Fruit fly (Drosophila melanogaster) whole organism, embryonic: ENCODE results near the gene Ilp1.

Experiments used
- CG11504 ChIP-seq: fragments of 200-800 bp; sonication (Bioruptor generic); optimal IDR thresholded peaks from 3 replicates; lab custom pipeline; 2019; ENCODE audit warnings: missing biosample characterization, mild to moderate bottlenecking, missing genetic modification characterization, moderate library complexity
- CG1602 ChIP-seq: fragments of 200-800 bp; sonication (Bioruptor generic); optimal IDR thresholded peaks from 3 replicates; lab custom pipeline; 2016; ENCODE audit warnings: missing biosample characterization, missing genetic modification characterization
- CG17361 ChIP-seq: fragments of 200-800 bp; sonication (Bioruptor generic); IDR thresholded peaks from 3 replicates; pipeline ENCODE4 v1.3.6; 2022; ENCODE audit warnings: missing biosample characterization, missing genetic modification characterization
- CG18262 ChIP-seq: fragments of 200-800 bp; optimal IDR thresholded peaks from 3 replicates; lab custom pipeline; 2019; ENCODE audit warnings: missing biosample characterization, mild to moderate bottlenecking, missing genetic modification characterization, moderate library complexity
- CG2129 ChIP-seq: fragments of 200-800 bp; sonication (Bioruptor generic); IDR thresholded peaks from 2 replicates; pipeline ENCODE4 v1.3.6; 2022; ENCODE audit warnings: missing biosample characterization, missing genetic modification characterization; ENCODE audit not compliant: partially characterized antibody
- CG2199 ChIP-seq: fragments of 200-800 bp; sonication (Bioruptor generic); IDR thresholded peaks from 3 replicates; pipeline ENCODE4 v1.3.6; 2022; ENCODE audit warnings: missing biosample characterization, missing genetic modification characterization
- CG2678 ChIP-seq: fragments of 200-800 bp; sonication (Bioruptor generic); optimal IDR thresholded peaks from 3 replicates; lab custom pipeline; 2019; ENCODE audit warnings: missing biosample characterization, mild to moderate bottlenecking, missing genetic modification characterization, moderate library complexity
- CG4404 ChIP-seq: fragments of 200-800 bp; sonication (Bioruptor generic); IDR thresholded peaks from 2 replicates; pipeline ENCODE4 v1.3.6; 2022; ENCODE audit warnings: missing biosample characterization, missing genetic modification characterization
- CG7839 ChIP-seq: fragments of 200-800 bp; sonication (Bioruptor generic); optimal IDR thresholded peaks from 3 replicates; lab custom pipeline; 2018; ENCODE audit warnings: missing biosample characterization, mild to moderate bottlenecking, missing genetic modification characterization, moderate library complexity
- CG8290 ChIP-seq, 3 experiments: fragments of 200-800 bp; sonication (Bioruptor generic); optimal IDR thresholded peaks; 2 replicates each; lab custom pipeline; 2016 to 2019; ENCODE audit warnings: missing biosample characterization in 3 of 3, missing genetic modification characterization in 3 of 3, mild to moderate bottlenecking in 2 of 3, moderate library complexity in 1 of 3
- CG8765 ChIP-seq: fragments of 200-800 bp; sonication (Bioruptor generic); IDR thresholded peaks from 2 replicates; pipeline ENCODE4 v1.3.6; 2022; ENCODE audit warnings: missing biosample characterization, missing genetic modification characterization
- CG9932 ChIP-seq: fragments of 200-800 bp; sonication (Bioruptor generic); IDR thresholded peaks from 2 replicates; pipeline ENCODE4 v1.3.6; 2022; ENCODE audit warnings: missing biosample characterization, missing genetic modification characterization
- Drgx ChIP-seq: fragments of 200-800 bp; sonication (Bioruptor generic); IDR thresholded peaks from 2 replicates; pipeline ENCODE4 v1.3.6; 2022; ENCODE audit warnings: missing biosample characterization, missing genetic modification characterization
- Fer1 ChIP-seq: fragments of 200-800 bp; sonication (Bioruptor generic); optimal IDR thresholded peaks from 2 replicates; lab custom pipeline; 2017; ENCODE audit warnings: missing biosample characterization, mild to moderate bottlenecking, missing genetic modification characterization
- H15 ChIP-seq: fragments of 200-800 bp; sonication (Bioruptor generic); IDR thresholded peaks from 3 replicates; pipeline ENCODE4 v1.3.6; 2022; ENCODE audit warnings: missing biosample characterization, missing genetic modification characterization
- HLH4C ChIP-seq: fragments of 200-800 bp; sonication (Bioruptor generic); IDR thresholded peaks from 3 replicates; pipeline ENCODE4 v1.3.6; 2022; ENCODE audit warnings: missing biosample characterization, missing genetic modification characterization; ENCODE audit not compliant: partially characterized antibody
- Hr51 ChIP-seq, 2 experiments: fragments of 200-800 bp; sonication (Bioruptor generic); optimal IDR thresholded peaks; 2 replicates in 1 of 2; 3 replicates in 1 of 2; lab custom pipeline; 2016 to 2018; ENCODE audit warnings: missing biosample characterization in 2 of 2, missing genetic modification characterization in 2 of 2, mild to moderate bottlenecking in 1 of 2, moderate library complexity in 1 of 2
- Med ChIP-seq: fragments of 200-800 bp; sonication (Bioruptor generic); peaks from one replicate; lab custom pipeline; 2016; ENCODE audit warnings: missing biosample characterization, missing genetic modification characterization, mild to moderate bottlenecking, inconsistent platforms, moderate library complexity
- Pdp1 ChIP-seq, 2 experiments: fragments of 200-800 bp; sonication (Bioruptor generic); optimal IDR thresholded peaks; 3 replicates each; lab custom pipeline; 2016; ENCODE audit warnings: missing biosample characterization in 2 of 2, missing genetic modification characterization in 2 of 2, mild to moderate bottlenecking in 1 of 2, moderate library complexity in 1 of 2
- Ravus ChIP-seq: fragments of 200-800 bp; sonication (Bioruptor generic); IDR thresholded peaks from 2 replicates; pipeline ENCODE4 v1.3.6; 2022; ENCODE audit warnings: missing biosample characterization, missing genetic modification characterization
- Sox102F ChIP-seq: fragments of 200-800 bp; sonication (Bioruptor generic); optimal IDR thresholded peaks from 2 replicates; lab custom pipeline; 2018; ENCODE audit warnings: missing biosample characterization, mild to moderate bottlenecking, missing genetic modification characterization, moderate library complexity
- crol ChIP-seq: fragments of 200-800 bp; sonication (Bioruptor generic); IDR thresholded peaks from 2 replicates; pipeline ENCODE4 v1.3.6; 2022; ENCODE audit warnings: missing biosample characterization, missing genetic modification characterization
- cwo ChIP-seq: fragments of 200-800 bp; sonication (Bioruptor generic); optimal IDR thresholded peaks from 3 replicates; lab custom pipeline; 2017; ENCODE audit warnings: missing biosample characterization, missing genetic modification characterization, mild to moderate bottlenecking, moderate library complexity, missing genetic modification reagents
- dmrt99B ChIP-seq: fragments of 200-800 bp; sonication (Bioruptor generic); optimal IDR thresholded peaks from 2 replicates; lab custom pipeline; 2018; ENCODE audit warnings: missing biosample characterization, mild to moderate bottlenecking, missing genetic modification characterization, moderate library complexity
- gem ChIP-seq: fragments of 200-800 bp; sonication (Bioruptor generic); optimal IDR thresholded peaks from 2 replicates; lab custom pipeline; 2019; ENCODE audit warnings: missing biosample characterization, mild to moderate bottlenecking, missing genetic modification characterization, moderate library complexity
- mld ChIP-seq: fragments of 200-800 bp; sonication (Bioruptor generic); IDR thresholded peaks from 3 replicates; pipeline ENCODE4 v1.3.6; 2022; ENCODE audit warnings: missing biosample characterization, missing genetic modification characterization; ENCODE audit not compliant: partially characterized antibody
- org-1 ChIP-seq: fragments of 200-800 bp; sonication (Bioruptor generic); optimal IDR thresholded peaks from 2 replicates; lab custom pipeline; 2017; ENCODE audit warnings: missing biosample characterization, missing genetic modification characterization
- pan ChIP-seq, 4 experiments: fragments of >200 bp in 3 of 4; fragments of 200-800 bp in 1 of 4; sonication (Bioruptor generic) in 1 of 4; optimal IDR thresholded peaks in 3 of 4; IDR thresholded peaks in 1 of 4; 2 replicates each; pipeline versions ENCODE4 v1.3.6 to Lab custom; 2017 to 2022; ENCODE audit warnings: missing biosample characterization in 2 of 4, missing genetic modification characterization in 2 of 4, mixed read lengths in 1 of 4
- prd ChIP-seq, 3 experiments: fragments of >200 bp in 2 of 3; fragments of 200-800 bp in 1 of 3; sonication (Bioruptor generic) in 1 of 3; optimal IDR thresholded peaks in 2 of 3; IDR thresholded peaks in 1 of 3; 2 replicates in 2 of 3; 3 replicates in 1 of 3; pipeline versions ENCODE4 v1.3.6 to Lab custom; 2017 to 2022; ENCODE audit warnings: missing biosample characterization in 1 of 3, missing genetic modification characterization in 1 of 3
- row ChIP-seq: fragments of 200-800 bp; sonication (Bioruptor generic); IDR thresholded peaks from 3 replicates; pipeline ENCODE4 v1.3.6; 2022; ENCODE audit warnings: missing biosample characterization, missing genetic modification characterization
- sd ChIP-seq: fragments of 200-800 bp; sonication (Bioruptor generic); optimal IDR thresholded peaks from 3 replicates; lab custom pipeline; 2018; ENCODE audit warnings: missing biosample characterization, mild to moderate bottlenecking, missing genetic modification characterization, moderate library complexity
- sens ChIP-seq: fragments of 200-800 bp; sonication (Bioruptor generic); peaks from one replicate; lab custom pipeline; 2016; ENCODE audit warnings: missing biosample characterization, missing genetic modification characterization
- sr ChIP-seq: fragments of 200-800 bp; sonication (Bioruptor generic); IDR thresholded peaks from 3 replicates; pipeline ENCODE4 v1.3.6; 2022; ENCODE audit warnings: missing biosample characterization, missing genetic modification characterization
- vvl ChIP-seq: fragments of 200-800 bp; sonication (Bioruptor generic); IDR thresholded peaks from 2 replicates; pipeline ENCODE4 v1.3.6; 2022; ENCODE audit warnings: missing biosample characterization, missing genetic modification characterization

Gene Ilp1

DNA sequence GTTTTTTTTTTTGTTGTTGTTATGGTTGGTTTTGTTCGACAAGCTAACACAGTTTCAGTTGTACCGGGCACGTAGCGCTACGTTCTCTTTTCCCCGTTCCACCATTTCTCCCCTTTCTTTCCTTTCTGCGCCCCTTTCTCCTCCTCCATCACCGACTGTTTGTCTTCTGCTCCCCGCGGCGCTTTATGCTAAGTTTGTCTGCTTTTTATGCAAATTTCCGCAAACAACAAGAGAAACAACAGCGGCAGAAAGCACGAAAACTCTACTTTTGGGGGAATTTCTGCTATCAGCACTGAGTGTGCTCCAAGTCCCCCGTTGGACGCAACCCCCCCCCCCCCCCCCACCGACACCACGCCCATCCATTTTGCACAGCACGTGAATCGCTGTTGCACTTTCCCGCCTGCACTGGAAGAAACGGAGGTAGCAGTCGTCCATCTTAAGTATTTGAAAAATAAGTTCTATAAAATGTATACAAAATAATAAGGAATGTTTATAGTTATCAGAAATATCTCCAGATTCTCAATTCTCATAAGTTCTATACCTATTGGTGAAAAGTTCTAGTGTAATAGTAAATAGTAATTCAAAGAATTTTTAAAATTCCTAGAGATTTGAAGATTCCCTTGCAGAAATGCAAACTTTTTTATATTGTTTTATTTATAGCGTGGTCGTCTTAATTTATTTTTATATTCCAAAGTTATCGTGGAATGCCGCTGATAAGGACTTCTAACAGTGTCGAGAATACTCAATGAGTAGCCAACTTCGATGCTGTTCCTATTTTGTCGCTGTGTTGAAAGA lies 33.1 kb upstream of the Ilp1 start:
- TF ChIP-seq dmrt99B (tag; lab: Kevin White, UChicago), result peak; percentile 8
- no peak for TF ChIP-seq CG2129 (GFP tag; lab: Robert Waterston, UW)
- TF ChIP-seq Ravus, result no peak
- peak; percentile 23; the same call in 1 of the 2 replicates for TF ChIP-seq Drgx (GFP tag; lab: Robert Waterston, UW)
- peak; percentile 45 for TF ChIP-seq cwo (GFP tag; lab: Kevin White, UChicago)
- 0 out of 3 replicates have a peak, but pooled peaks have one; percentile 21 for TF ChIP-seq row (GFP tag; lab: Robert Waterston, UW)
- TF ChIP-seq Hr51 (GFP tag; optimal IDR thresholded peaks at IDR 0.05; lab: Kevin White, UChicago), result peak in 1 of 2 experiments; percentile 27
- TF ChIP-seq CG18262, result peak; percentile 5
- peak; percentile 14 for TF ChIP-seq gem (tag; lab: Kevin White, UChicago)
- peak; percentile 69 for TF ChIP-seq crol (GFP tag; lab: Robert Waterston, UW)
- peak; percentile 7 for TF ChIP-seq CG2678 (tag; lab: Kevin White, UChicago)
- peak; percentile 31 for TF ChIP-seq CG11504 (tag; lab: Kevin White, UChicago)
- TF ChIP-seq CG1602, result no peak
- peak; percentile 2 for TF ChIP-seq Sox102F
- no peak for TF ChIP-seq pan (optimal IDR thresholded peaks at IDR 0.05; lab: Kevin White, UChicago)
- peak in 1 of 2 experiments; percentile 15 for TF ChIP-seq pan (GFP tag; optimal IDR thresholded peaks at IDR 0.05 in 1 of 2, IDR thresholded peaks at IDR 0.05 in 1 of 2)
- no peak; the same call in 1 of the 2 replicates for TF ChIP-seq CG8765 (GFP tag; lab: Robert Waterston, UW)
- TF ChIP-seq sens, result no peak
- TF ChIP-seq CG9932 (GFP tag; lab: Robert Waterston, UW), result 0 out of 2 replicates have a peak, but pooled peaks have one; percentile 26
- TF ChIP-seq Med (GFP tag; lab: Kevin White, UChicago), result peak; percentile 48
- peak; percentile 12 for TF ChIP-seq CG7839
- TF ChIP-seq H15 (GFP tag; lab: Robert Waterston, UW), result 0 out of 3 replicates have a peak, but pooled peaks have one; percentile 24
- TF ChIP-seq CG17361, result peak; percentile 34; the same call in 1 of the 3 replicates
- peak; percentile 46; the same call in 1 of the 2 replicates for TF ChIP-seq vvl (GFP tag; lab: Robert Waterston, UW)
- TF ChIP-seq org-1 (GFP tag; lab: Kevin White, UChicago), result no peak
- TF ChIP-seq prd (optimal IDR thresholded peaks at IDR 0.05; lab: Kevin White, UChicago), result no peak
- 0 out of 3 replicates have a peak, but pooled peaks have one; percentile 7 for TF ChIP-seq prd (GFP tag; IDR thresholded peaks at IDR 0.05; lab: Robert Waterston, UW)
- no peak for TF ChIP-seq mld (GFP tag; lab: Robert Waterston, UW)

DNA sequence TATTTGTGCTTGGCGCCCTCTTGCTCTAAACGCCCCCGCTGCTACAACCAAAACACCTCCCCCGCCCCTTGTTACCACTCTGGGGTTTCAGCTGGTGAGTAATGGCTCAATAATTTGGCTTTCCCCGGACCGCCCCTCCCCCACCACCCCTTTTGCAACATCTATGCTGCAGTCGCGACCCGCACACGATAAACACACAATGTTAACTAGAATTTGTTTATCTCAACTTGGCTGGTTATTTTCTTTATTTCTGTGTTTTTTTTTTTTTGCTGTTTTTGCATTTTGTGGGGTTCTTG lies 32.6 kb upstream of the Ilp1 start:
- TF ChIP-seq crol (GFP tag; lab: Robert Waterston, UW), result peak; percentile 77
- no peak for TF ChIP-seq CG8290 (GFP tag; optimal IDR thresholded peaks at IDR 0.05; lab: Kevin White, UChicago)
- TF ChIP-seq CG8290 (tag; optimal IDR thresholded peaks at IDR 0.05; lab: Kevin White, UChicago), result no peak
- TF ChIP-seq CG2199 (GFP tag; lab: Robert Waterston, UW), result no peak
- peak; percentile 68 for TF ChIP-seq sd
- TF ChIP-seq sr (GFP tag; lab: Robert Waterston, UW), result peak; percentile 76
- no peak for TF ChIP-seq CG4404

DNA sequence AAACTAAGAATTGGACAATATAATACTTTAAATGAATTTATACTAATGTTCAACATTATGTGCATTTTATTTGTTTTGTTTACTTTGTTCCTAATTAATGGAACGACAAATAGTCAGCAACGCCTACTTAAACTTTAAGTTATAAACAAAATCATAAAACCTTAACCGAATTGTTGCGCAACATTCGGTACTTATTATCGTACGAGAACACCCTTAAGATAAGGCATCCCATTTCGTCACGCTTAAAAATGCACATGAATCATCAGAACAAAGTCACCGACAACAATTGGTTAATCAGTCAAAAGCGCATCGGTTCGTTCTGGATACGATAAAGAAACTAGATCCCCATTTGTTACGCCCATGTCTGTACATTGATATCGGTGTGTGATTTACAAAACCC lies 31.9 kb upstream of the Ilp1 start:
- no peak for TF ChIP-seq HLH4C (GFP tag; lab: Robert Waterston, UW)
- no peak for TF ChIP-seq Fer1 (GFP tag; lab: Kevin White, UChicago)
- TF ChIP-seq Pdp1 (GFP tag; optimal IDR thresholded peaks at IDR 0.05; lab: Kevin White, UChicago), result peak in 1 of 2 experiments; percentile 66
